Worm (Caenorhabditis elegans): Measurements from ENCODE around the gene lat-1.

DNA sequence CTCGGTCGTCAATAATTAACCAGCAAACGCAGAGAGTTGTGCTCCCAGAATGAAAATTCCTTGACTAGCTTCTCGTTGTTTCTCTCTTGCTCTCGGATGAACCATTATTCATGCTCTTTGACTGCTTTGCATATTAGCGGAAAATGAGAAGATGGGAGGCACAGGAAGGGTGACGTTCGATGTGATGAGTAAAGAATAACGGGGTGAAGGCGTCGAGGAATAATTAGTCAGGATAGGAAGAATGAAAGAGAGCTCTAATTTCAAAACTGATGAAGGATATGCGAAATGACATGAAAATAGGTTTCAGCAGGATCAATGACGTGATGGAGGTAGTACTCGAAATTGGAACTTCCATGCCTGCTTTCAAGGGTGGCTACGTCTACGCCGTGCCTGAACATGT lies 54.6 kb downstream of the lat-1 start:
- TF ChIP-seq bed-1 (GFP tag; IDR thresholded peaks at IDR 0.05), result no peak
- no peak for TF ChIP-seq rcor-1 (GFP tag; IDR thresholded peaks at IDR 0.05)
- no peak for TF ChIP-seq unc-62 (GFP tag; optimal IDR thresholded peaks at IDR 0.05)

Data from whole organism, young adult.